Fruit fly (Drosophila melanogaster) whole organism, embryonic: ENCODE measurements around the gene Pxn.

Source experiments
- CG10147 ChIP-seq: fragments of 200-800 bp; sonication (Bioruptor generic); optimal IDR thresholded peaks from 2 replicates; lab custom pipeline; 2019; ENCODE audit warnings: missing biosample characterization, mild to moderate bottlenecking, missing genetic modification characterization, moderate library complexity
- CG11456 ChIP-seq: fragments of 200-800 bp; sonication (Bioruptor generic); IDR thresholded peaks from 3 replicates; pipeline ENCODE4 v1.3.6; 2022; ENCODE audit warnings: missing biosample characterization, missing genetic modification characterization
- CG2678 ChIP-seq: fragments of 200-800 bp; sonication (Bioruptor generic); optimal IDR thresholded peaks from 3 replicates; lab custom pipeline; 2019; ENCODE audit warnings: missing biosample characterization, mild to moderate bottlenecking, missing genetic modification characterization, moderate library complexity
- CG3281 ChIP-seq: fragments of 200-800 bp; sonication (Bioruptor generic); optimal IDR thresholded peaks from 3 replicates; lab custom pipeline; 2017; ENCODE audit warnings: missing biosample characterization, mild to moderate bottlenecking, missing genetic modification characterization
- CG34376 ChIP-seq: fragments of 200-800 bp; sonication (Bioruptor generic); optimal IDR thresholded peaks from 2 replicates; lab custom pipeline; 2018; ENCODE audit warnings: missing biosample characterization, mild to moderate bottlenecking, missing genetic modification characterization
- CG7987 ChIP-seq: fragments of 200-800 bp; sonication (Bioruptor generic); optimal IDR thresholded peaks from 2 replicates; lab custom pipeline; 2018; ENCODE audit warnings: missing biosample characterization, mild to moderate bottlenecking, missing genetic modification characterization, moderate library complexity
- CG8290 ChIP-seq, 3 experiments: fragments of 200-800 bp; sonication (Bioruptor generic); optimal IDR thresholded peaks; 2 replicates each; lab custom pipeline; 2016 to 2019; ENCODE audit warnings: missing biosample characterization in 3 of 3, missing genetic modification characterization in 3 of 3, mild to moderate bottlenecking in 2 of 3, moderate library complexity in 1 of 3
- Camta ChIP-seq: fragments of 200-800 bp; sonication (Bioruptor generic); optimal IDR thresholded peaks from 2 replicates; lab custom pipeline; 2016; ENCODE audit warnings: missing biosample characterization, missing genetic modification characterization
- Dp ChIP-seq: fragments of 200-800 bp; sonication (Bioruptor generic); optimal IDR thresholded peaks from 2 replicates; lab custom pipeline; 2018; ENCODE audit warnings: missing biosample characterization, mild to moderate bottlenecking, missing genetic modification characterization, moderate library complexity
- E2f2 ChIP-seq: fragments of 200-800 bp; sonication (Bioruptor generic); IDR thresholded peaks from 2 replicates; pipeline ENCODE4 v1.3.6; 2022; ENCODE audit warnings: missing biosample characterization, missing genetic modification characterization
- ERR ChIP-seq: fragments of 200-800 bp; sonication (Bioruptor generic); optimal IDR thresholded peaks from 2 replicates; lab custom pipeline; 2016; ENCODE audit warnings: missing biosample characterization, missing genetic modification characterization
- GATAe ChIP-seq: fragments of 200-800 bp; sonication (Bioruptor generic); conservative IDR thresholded peaks from 2 replicates; pipeline ENCODE4 v1.3.6; 2022; ENCODE audit warnings: missing biosample characterization, missing genetic modification characterization
- Hmr ChIP-seq: fragments of 200-800 bp; sonication (Bioruptor generic); optimal IDR thresholded peaks from 3 replicates; lab custom pipeline; 2017; ENCODE audit warnings: mild to moderate bottlenecking, missing biosample characterization, missing genetic modification reagents, missing genetic modification characterization
- Hmx ChIP-seq: fragments of 200-800 bp; sonication (Bioruptor generic); optimal IDR thresholded peaks from 2 replicates; lab custom pipeline; 2016; ENCODE audit warnings: missing biosample characterization, missing genetic modification characterization
- Lhr ChIP-seq: fragments of 200-800 bp; sonication (Bioruptor generic); optimal IDR thresholded peaks from 3 replicates; lab custom pipeline; 2017; ENCODE audit warnings: mild to moderate bottlenecking, missing biosample characterization, missing genetic modification reagents, missing genetic modification characterization
- abd-A ChIP-seq: fragments of 200-800 bp; sonication (Bioruptor generic); optimal IDR thresholded peaks from 3 replicates; lab custom pipeline; 2019; ENCODE audit warnings: missing biosample characterization, mild to moderate bottlenecking, missing genetic modification characterization, moderate library complexity
- cg ChIP-seq: fragments of 200-800 bp; sonication (Bioruptor generic); optimal IDR thresholded peaks from 3 replicates; lab custom pipeline; 2019; ENCODE audit warnings: missing biosample characterization, mild to moderate bottlenecking, missing genetic modification characterization, moderate library complexity
- corto ChIP-seq: fragments of 200-800 bp; sonication (Bioruptor generic); optimal IDR thresholded peaks from 2 replicates; lab custom pipeline; 2016; ENCODE audit warnings: missing biosample characterization, mild to moderate bottlenecking, missing genetic modification characterization, moderate library complexity
- cwo ChIP-seq: fragments of 200-800 bp; sonication (Bioruptor generic); optimal IDR thresholded peaks from 3 replicates; lab custom pipeline; 2017; ENCODE audit warnings: missing biosample characterization, missing genetic modification characterization, mild to moderate bottlenecking, moderate library complexity, missing genetic modification reagents
- eve ChIP-seq, 2 experiments: fragments of >200 bp; optimal IDR thresholded peaks; 2 replicates each; lab custom pipeline; 2017; ENCODE audit warnings: missing biosample characterization in 2 of 2, missing genetic modification characterization in 2 of 2
- exex ChIP-seq: fragments of 200-800 bp; sonication (Bioruptor generic); optimal IDR thresholded peaks from 4 replicates; lab custom pipeline; 2018; ENCODE audit warnings: missing biosample characterization, mild to moderate bottlenecking, missing genetic modification characterization, moderate library complexity
- ftz-f1 ChIP-seq: fragments of 200-800 bp; sonication (Bioruptor generic); optimal IDR thresholded peaks from 2 replicates; lab custom pipeline; 2016; ENCODE audit warnings: missing biosample characterization, missing genetic modification characterization
- gcm ChIP-seq: fragments of 200-800 bp; sonication (Bioruptor generic); optimal IDR thresholded peaks from 2 replicates; lab custom pipeline; 2019; ENCODE audit warnings: missing biosample characterization, mild to moderate bottlenecking, missing genetic modification characterization, moderate library complexity
- grn ChIP-seq: fragments of 200-800 bp; sonication (Bioruptor generic); optimal IDR thresholded peaks from 3 replicates; lab custom pipeline; 2017; ENCODE audit warnings: missing biosample characterization, missing genetic modification characterization
- gro ChIP-seq: fragments of 200-800 bp; sonication (Bioruptor generic); optimal IDR thresholded peaks from 2 replicates; lab custom pipeline; 2016; ENCODE audit warnings: missing biosample characterization, missing genetic modification characterization
- hth ChIP-seq: fragments of >200 bp; optimal IDR thresholded peaks from 2 replicates; lab custom pipeline; 2017; ENCODE audit warnings: inconsistent platforms
- lab ChIP-seq: fragments of 200-800 bp; sonication (Bioruptor generic); optimal IDR thresholded peaks from 3 replicates; lab custom pipeline; 2017; ENCODE audit warnings: missing biosample characterization, missing genetic modification characterization, mild to moderate bottlenecking, moderate library complexity, missing genetic modification reagents
- lbe ChIP-seq: fragments of 200-800 bp; sonication (Bioruptor generic); optimal IDR thresholded peaks from 2 replicates; lab custom pipeline; 2016; ENCODE audit warnings: missing biosample characterization, mild to moderate bottlenecking, missing genetic modification characterization
- lov ChIP-seq, 2 experiments: fragments of 200-800 bp in 1 of 2; fragments of >200 bp in 1 of 2; sonication (Bioruptor generic) in 1 of 2; IDR thresholded peaks in 1 of 2; optimal IDR thresholded peaks in 1 of 2; 2 replicates in 1 of 2; 3 replicates in 1 of 2; pipeline versions ENCODE4 v1.3.6 to Lab custom; 2017 to 2022; ENCODE audit warnings: missing biosample characterization in 1 of 2, missing genetic modification characterization in 1 of 2
- mirr ChIP-seq: fragments of 200-800 bp; sonication (Bioruptor generic); optimal IDR thresholded peaks from 3 replicates; lab custom pipeline; 2018; ENCODE audit warnings: missing biosample characterization, mild to moderate bottlenecking, missing genetic modification characterization
- rib ChIP-seq: fragments of 200-800 bp; sonication (Bioruptor generic); IDR thresholded peaks from 2 replicates; pipeline ENCODE4 v1.3.6; 2022; ENCODE audit warnings: missing biosample characterization, missing genetic modification characterization
- schlank ChIP-seq: fragments of 200-800 bp; sonication (Bioruptor generic); optimal IDR thresholded peaks from 2 replicates; lab custom pipeline; 2018; ENCODE audit warnings: missing biosample characterization, mild to moderate bottlenecking, missing genetic modification characterization
- sd ChIP-seq: fragments of 200-800 bp; sonication (Bioruptor generic); optimal IDR thresholded peaks from 3 replicates; lab custom pipeline; 2018; ENCODE audit warnings: missing biosample characterization, mild to moderate bottlenecking, missing genetic modification characterization, moderate library complexity
- sens ChIP-seq: fragments of 200-800 bp; sonication (Bioruptor generic); peaks from one replicate; lab custom pipeline; 2016; ENCODE audit warnings: missing biosample characterization, missing genetic modification characterization
- sr ChIP-seq: fragments of 200-800 bp; sonication (Bioruptor generic); IDR thresholded peaks from 3 replicates; pipeline ENCODE4 v1.3.6; 2022; ENCODE audit warnings: missing biosample characterization, missing genetic modification characterization
- sug ChIP-seq: fragments of 200-800 bp; optimal IDR thresholded peaks from 2 replicates; lab custom pipeline; 2019; ENCODE audit warnings: missing biosample characterization, mild to moderate bottlenecking, missing genetic modification characterization, moderate library complexity

Pxn gene

dm6 chr3L:2574716-2575115, 55.1 kb downstream of the Pxn start:
- TF ChIP-seq sr (GFP tag; lab: Robert Waterston, UW) (peak; percentile 56; the same call in 2 of the 3 replicates), E2f2 (GFP tag; lab: Robert Waterston, UW) (no peak)

dm6 chr3L:2572907-2573591, 56.8 kb downstream of the Pxn start:
- peak; percentile 50; the same call in 1 of the 2 replicates for TF ChIP-seq GATAe (GFP tag; lab: Robert Waterston, UW)
- peak; percentile 23 for TF ChIP-seq schlank (tag; lab: Kevin White, UChicago)
- TF ChIP-seq lab (GFP tag; lab: Kevin White, UChicago) = peak; percentile 78
- TF ChIP-seq lbe (GFP tag; lab: Kevin White, UChicago) = peak; percentile 42
- peak; percentile 41 for TF ChIP-seq ftz-f1
- peak; percentile 3 for TF ChIP-seq CG7987 (GFP tag; lab: Kevin White, UChicago)
- peak; percentile 28 for TF ChIP-seq cwo (GFP tag; lab: Kevin White, UChicago)
- TF ChIP-seq CG8290 (GFP tag; optimal IDR thresholded peaks at IDR 0.05; lab: Kevin White, UChicago) = no peak
- peak in 1 of 2 experiments; percentile 15 for TF ChIP-seq CG8290 (tag; optimal IDR thresholded peaks at IDR 0.05; lab: Kevin White, UChicago)
- TF ChIP-seq grn = peak; percentile 54
- peak; percentile 94 for TF ChIP-seq exex
- TF ChIP-seq hth (lab: Kevin White, UChicago) = no peak
- TF ChIP-seq CG3281 (GFP tag; lab: Kevin White, UChicago) = peak; percentile 13
- TF ChIP-seq sens (GFP tag; lab: Kevin White, UChicago) = peak; percentile 27
- TF ChIP-seq mirr (GFP tag; lab: Kevin White, UChicago) = peak; percentile 88
- TF ChIP-seq Lhr (GFP tag; lab: Kevin White, UChicago) = no peak
- peak; percentile 12 for TF ChIP-seq CG2678
- TF ChIP-seq CG11456 (GFP tag; lab: Robert Waterston, UW) = no peak
- peak; percentile 3 for TF ChIP-seq cg
- no peak for TF ChIP-seq Dp (GFP tag; lab: Kevin White, UChicago)
- TF ChIP-seq corto = peak; percentile 72
- peak; percentile 16 for TF ChIP-seq CG10147 (GFP tag; lab: Kevin White, UChicago)
- TF ChIP-seq ERR (GFP tag; lab: Kevin White, UChicago) = no peak
- peak; percentile 82 for TF ChIP-seq sug
- no peak for TF ChIP-seq lov (optimal IDR thresholded peaks at IDR 0.05; lab: Kevin White, UChicago)
- TF ChIP-seq lov (GFP tag; IDR thresholded peaks at IDR 0.05; lab: Robert Waterston, UW) = 0 out of 3 replicates have a peak, but pooled peaks have one; percentile 26
- no peak for TF ChIP-seq Camta (GFP tag; lab: Kevin White, UChicago)
- peak; percentile 36 for TF ChIP-seq gro (GFP tag; lab: Kevin White, UChicago)
- no peak for TF ChIP-seq abd-A (tag; lab: Kevin White, UChicago)
- TF ChIP-seq CG34376 (GFP tag; lab: Kevin White, UChicago) = peak; percentile 87
- peak; percentile 16 for TF ChIP-seq gcm (GFP tag; lab: Kevin White, UChicago)
- no peak for TF ChIP-seq Hmx (GFP tag; lab: Kevin White, UChicago)
- peak in 1 of 2 experiments; percentile 64 for TF ChIP-seq eve (GFP tag; optimal IDR thresholded peaks at IDR 0.05; lab: Kevin White, UChicago)
- peak; percentile 8 for TF ChIP-seq Hmr (GFP tag; lab: Kevin White, UChicago)
- TF ChIP-seq sd = peak; percentile 35
- TF ChIP-seq rib (GFP tag; lab: Robert Waterston, UW) = peak; percentile 59; the same call in 1 of the 2 replicates
